Worm (Caenorhabditis elegans): Measurements from ENCODE around the gene C44B7.7.

Gene C44B7.7

DNA sequence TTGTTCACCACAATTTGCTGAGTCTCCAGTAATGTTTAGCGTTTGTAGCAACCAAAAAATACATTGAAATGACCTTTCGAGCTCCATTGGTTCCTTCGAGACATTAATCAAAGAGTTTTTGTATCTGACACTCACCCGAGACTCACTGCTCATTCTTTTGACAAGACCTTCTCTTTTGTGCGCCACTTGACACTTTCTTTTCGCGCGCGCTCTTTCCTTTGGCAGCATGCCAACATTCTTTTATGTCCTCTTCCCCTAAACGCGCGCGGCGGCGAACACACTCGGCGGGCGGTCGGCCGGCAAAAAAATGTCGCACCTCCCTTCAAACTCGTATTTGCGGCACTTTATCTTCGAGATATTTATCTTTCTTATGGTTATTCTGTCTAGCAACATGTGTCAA, 36.3 kb downstream of the C44B7.7 start:
- TF ChIP-seq elt-3 (tag; optimal IDR thresholded peaks at IDR 0.05) (no peak), drap-1 (GFP tag; optimal IDR thresholded peaks at IDR 0.05) (peak; percentile 8)

- TF ChIP-seq elt-1 (tag; optimal IDR thresholded peaks at IDR 0.05; ENCODE audit: borderline replicate concordance, insufficient read depth) (no peak), hlh-1 (tag; optimal IDR thresholded peaks at IDR 0.05) (peak; percentile 84), sptf-1 (tag; optimal IDR thresholded peaks at IDR 0.05) (no peak)
Measured at ce11 chrII:6843211-6843610, 36.8 kb downstream of the C44B7.7 start.

- TF ChIP-seq zip-8 (tag; optimal IDR thresholded peaks at IDR 0.05) (no peak), blmp-1 (tag; optimal IDR thresholded peaks at IDR 0.05) (no peak), elt-3 (tag; optimal IDR thresholded peaks at IDR 0.05) (peak; percentile 81), elt-1 (tag; optimal IDR thresholded peaks at IDR 0.05; ENCODE audit: borderline replicate concordance, insufficient read depth) (peak; percentile 94), mls-2 (tag; optimal IDR thresholded peaks at IDR 0.05) (no peak), unc-120 (tag; optimal IDR thresholded peaks at IDR 0.05; ENCODE audit: poor library complexity, severe bottlenecking) (peak; percentile 79), unc-62 (GFP tag; optimal IDR thresholded peaks at IDR 0.05) (peak; percentile 39), lsy-2 (tag; optimal IDR thresholded peaks at IDR 0.05) (no peak), ces-1 (GFP tag; optimal IDR thresholded peaks at IDR 0.05) (peak; percentile 38)
Measured at ce11 chrII:6842651-6843118, 37.3 kb downstream of the C44B7.7 start.

ce11 chrII:6842009-6842408, 38.0 kb downstream of the C44B7.7 start:
- TF ChIP-seq nhr-28 (tag; optimal IDR thresholded peaks at IDR 0.05) = no peak
- TF ChIP-seq elt-1 (tag; optimal IDR thresholded peaks at IDR 0.05; ENCODE audit: borderline replicate concordance, insufficient read depth) = no peak
- no peak for TF ChIP-seq blmp-1 (tag; optimal IDR thresholded peaks at IDR 0.05)
- TF ChIP-seq bed-3 (GFP tag; optimal IDR thresholded peaks at IDR 0.05) = no peak
- TF ChIP-seq tbx-8 (GFP tag; optimal IDR thresholded peaks at IDR 0.05) = no peak
- no peak for TF ChIP-seq mls-2 (tag; optimal IDR thresholded peaks at IDR 0.05)
- no peak for TF ChIP-seq hlh-1 (tag; optimal IDR thresholded peaks at IDR 0.05)
- no peak for TF ChIP-seq unc-39 (tag; optimal IDR thresholded peaks at IDR 0.05)
- no peak for TF ChIP-seq elt-3 (tag; optimal IDR thresholded peaks at IDR 0.05)
- TF ChIP-seq M03D4.4 (tag; optimal IDR thresholded peaks at IDR 0.05) = no peak
- TF ChIP-seq ceh-43 (GFP tag; optimal IDR thresholded peaks at IDR 0.05) = no peak
- no peak for TF ChIP-seq nhr-76 (tag; optimal IDR thresholded peaks at IDR 0.05)
- no peak for TF ChIP-seq unc-120 (tag; optimal IDR thresholded peaks at IDR 0.05; ENCODE audit: poor library complexity, severe bottlenecking)
- no peak for TF ChIP-seq cnd-1 (tag; optimal IDR thresholded peaks at IDR 0.05)
- no peak for TF ChIP-seq sptf-1 (tag; optimal IDR thresholded peaks at IDR 0.05)
- no peak for TF ChIP-seq mab-5 (tag; optimal IDR thresholded peaks at IDR 0.05)
- no peak for TF ChIP-seq zip-8 (tag; optimal IDR thresholded peaks at IDR 0.05)
- no peak for TF ChIP-seq nhr-12 (tag; optimal IDR thresholded peaks at IDR 0.05)
- TF ChIP-seq sem-2 (GFP tag; optimal IDR thresholded peaks at IDR 0.05) = no peak
- no peak for TF ChIP-seq lin-13 (tag; optimal IDR thresholded peaks at IDR 0.05)

ce11 chrII:6841102-6841501, 38.9 kb downstream of the C44B7.7 start:
- TF ChIP-seq unc-62 (GFP tag; optimal IDR thresholded peaks at IDR 0.05) (peak; percentile 79), mab-5 (tag; optimal IDR thresholded peaks at IDR 0.05) (peak; percentile 44), ztf-11 (tag; optimal IDR thresholded peaks at IDR 0.05) (no peak), hlh-1 (tag; optimal IDR thresholded peaks at IDR 0.05) (peak; percentile 81), M03D4.4 (tag; optimal IDR thresholded peaks at IDR 0.05) (no peak), unc-120 (tag; optimal IDR thresholded peaks at IDR 0.05; ENCODE audit: poor library complexity, severe bottlenecking) (peak; percentile 72), ceh-83 (GFP tag; optimal IDR thresholded peaks at IDR 0.05) (no peak), nhr-28 (tag; optimal IDR thresholded peaks at IDR 0.05) (no peak), sptf-1 (tag; optimal IDR thresholded peaks at IDR 0.05) (peak; percentile 30), pha-4 (tag; optimal IDR thresholded peaks at IDR 0.05) (no peak), lsy-2 (tag; optimal IDR thresholded peaks at IDR 0.05) (no peak), bed-3 (GFP tag; optimal IDR thresholded peaks at IDR 0.05) (no peak), elt-1 (tag; optimal IDR thresholded peaks at IDR 0.05; ENCODE audit: borderline replicate concordance, insufficient read depth) (no peak), zip-8 (tag; optimal IDR thresholded peaks at IDR 0.05) (no peak), ham-2 (GFP tag; optimal IDR thresholded peaks at IDR 0.05) (no peak), unc-39 (tag; optimal IDR thresholded peaks at IDR 0.05) (no peak), ceh-39 (tag; optimal IDR thresholded peaks at IDR 0.05) (no peak), lin-13 (tag; optimal IDR thresholded peaks at IDR 0.05) (no peak)

- TF ChIP-seq ces-1 (GFP tag; optimal IDR thresholded peaks at IDR 0.05) (peak; percentile 24), pha-4 (tag; optimal IDR thresholded peaks at IDR 0.05) (no peak)
Measured at ce11 chrII:6840663-6841062, 39.3 kb downstream of the C44B7.7 start.

All from whole organism, mixed stage, embryonic.